Fruit fly (Drosophila melanogaster) Kc167 (cell line): ENCODE results near the gene Ccp84Ad.

Experiments
- Myc ChIP-seq: fragments of >200 bp; optimal IDR thresholded peaks from 2 replicates; lab custom pipeline; 2017; ENCODE audit warnings: missing external identifiers
- insv ChIP-seq: fragments of >200 bp; optimal IDR thresholded peaks from 3 replicates; lab custom pipeline; 2018; ENCODE audit warnings: missing external identifiers
- psq ChIP-seq: fragments of >200 bp; optimal IDR thresholded peaks from 2 replicates; lab custom pipeline; 2017; ENCODE audit warnings: missing external identifiers
- ttk ChIP-seq: sonication (Bioruptor generic); optimal IDR thresholded peaks from 2 replicates; lab custom pipeline; 2017; ENCODE audit warnings: missing external identifiers

dm6 chr3R:6663289-6663666, 29.3 kb upstream of the Ccp84Ad start:
- TF ChIP-seq psq (lab: Kevin White, UChicago) (no peak), Myc (no peak), insv (lab: Kevin White, UChicago) (no peak), ttk (lab: Kevin White, UChicago) (no peak)
